Worm (Caenorhabditis elegans) whole organism, early embryonic: ENCODE results near the gene M163.1.

Experiments used
- ama-1 ChIP-seq: fragments of 150-350 bp; optimal IDR thresholded peaks from 2 replicates; lab custom pipeline; 2014
- sea-1 ChIP-seq: fragments of 200-800 bp; sonication (Bioruptor generic); conservative IDR thresholded peaks from 2 replicates; pipeline ENCODE4 v1.3.6; 2022; ENCODE audit warnings: missing genetic modification characterization, missing compliant biosample characterization
- tbx-11 ChIP-seq: fragments of 200-800 bp; sonication (Bioruptor generic); IDR thresholded peaks from 2 replicates; pipeline ENCODE4 v1.3.6; 2022; ENCODE audit warnings: missing genetic modification characterization, missing compliant biosample characterization
- tbx-37 ChIP-seq: fragments of 200-800 bp; sonication (Bioruptor generic); conservative IDR thresholded peaks from 2 replicates; pipeline ENCODE4 v1.3.6; 2022; ENCODE audit warnings: missing genetic modification reagents, missing genetic modification characterization, missing compliant biosample characterization
- tra-4 ChIP-seq: sonication (generic microtip); optimal IDR thresholded peaks from 2 replicates; lab custom pipeline; 2017; ENCODE audit warnings: missing genetic modification characterization, missing compliant biosample characterization

- TF ChIP-seq ama-1 (lab: Kevin White, UChicago) (no peak), tbx-11 (GFP tag; lab: Robert Waterston, UW) (no peak), sea-1 (GFP tag; lab: Robert Waterston, UW) (no peak), tra-4 (tag; lab: Kevin White, UChicago) (no peak), tbx-37 (GFP tag; lab: Robert Waterston, UW) (no peak)
Measured at ce11 chrX:14508823-14509259, 5.2 kb upstream of the M163.1 start.
